Worm (Caenorhabditis elegans) whole organism, L4 larva: Measurements from ENCODE around the gene sulp-5.

Experiments used
- D1046.2 ChIP-seq: fragments of 200-800 bp; sonication (Bioruptor generic); IDR thresholded peaks from 2 replicates; pipeline ENCODE4 v1.3.6; 2022; ENCODE audit warnings: missing genetic modification characterization, missing compliant biosample characterization
- F44E2.7 ChIP-seq: fragments of 200-800 bp; sonication (Bioruptor generic); IDR thresholded peaks from 2 replicates; pipeline ENCODE4 v2.1.2; 2022; ENCODE audit warnings: missing genetic modification characterization, missing compliant biosample characterization
- Y5F2A.4 ChIP-seq: fragments of 200-800 bp; sonication (Bioruptor generic); optimal IDR thresholded peaks from 2 replicates; lab custom pipeline; 2018; ENCODE audit warnings: mild to moderate bottlenecking, missing genetic modification characterization, missing compliant biosample characterization
- aha-1 ChIP-seq: fragments of 150-350 bp; peaks from one replicate; lab custom pipeline; 2014; ENCODE audit warnings: missing biosample characterization, missing genetic modification characterization
- ceh-20 ChIP-seq: fragments of 200-800 bp; sonication (Bioruptor generic); IDR thresholded peaks from 2 replicates; pipeline ENCODE4 v1.3.6; 2022; ENCODE audit warnings: missing genetic modification reagents, missing genetic modification characterization, missing compliant biosample characterization
- ceh-44 ChIP-seq: fragments of 200-800 bp; sonication (Bioruptor generic); IDR thresholded peaks from 2 replicates; pipeline ENCODE4 v1.3.6; 2022; ENCODE audit warnings: missing genetic modification reagents, missing genetic modification characterization, missing compliant biosample characterization
- ceh-62 ChIP-seq: sonication (generic microtip); optimal IDR thresholded peaks from 2 replicates; lab custom pipeline; 2017; ENCODE audit warnings: missing biosample characterization, missing genetic modification characterization
- cey-2 ChIP-seq: sonication (generic microtip); optimal IDR thresholded peaks from 3 replicates; lab custom pipeline; 2017; ENCODE audit warnings: missing genetic modification characterization, mild to moderate bottlenecking, missing compliant biosample characterization, antibody characterized with exemption, borderline replicate concordance; ENCODE audit not compliant: insufficient read depth
- ctbp-1 ChIP-seq: fragments of 200-800 bp; sonication (Bioruptor generic); IDR thresholded peaks from 2 replicates; pipeline ENCODE4 v1.3.6; 2022; ENCODE audit warnings: missing genetic modification reagents, missing genetic modification characterization, missing compliant biosample characterization
- daf-16 ChIP-seq, 3 experiments: sonication (generic microtip); optimal IDR thresholded peaks; 2 replicates each; lab custom pipeline; 2016 to 2017; ENCODE audit warnings: missing genetic modification characterization in 3 of 3, missing genetic modification reagents in 3 of 3, mild to moderate bottlenecking in 2 of 3, missing compliant biosample characterization in 2 of 3, missing biosample characterization in 1 of 3, moderate library complexity in 1 of 3
- dmd-6 ChIP-seq: fragments of 200-800 bp; sonication (Bioruptor generic); IDR thresholded peaks from 2 replicates; pipeline ENCODE4 v1.3.6; 2022; ENCODE audit warnings: missing genetic modification reagents, missing genetic modification characterization, missing compliant biosample characterization
- dmd-9 ChIP-seq: fragments of 200-800 bp; sonication (Bioruptor generic); IDR thresholded peaks from 2 replicates; pipeline ENCODE4 v1.3.6; 2022; ENCODE audit warnings: missing genetic modification reagents, missing genetic modification characterization, missing compliant biosample characterization
- dpl-1 ChIP-seq: fragments of 150-350 bp; optimal IDR thresholded peaks from 2 replicates; lab custom pipeline; 2014; ENCODE audit warnings: missing biosample characterization, missing genetic modification reagents, missing genetic modification characterization
- dve-1 ChIP-seq: sonication (generic microtip); optimal IDR thresholded peaks from 2 replicates; lab custom pipeline; 2017; ENCODE audit warnings: antibody characterized with exemption, mild to moderate bottlenecking, missing genetic modification characterization, missing compliant biosample characterization; ENCODE audit not compliant: insufficient read depth
- fos-1 ChIP-seq: fragments of 150-350 bp; optimal IDR thresholded peaks from 2 replicates; lab custom pipeline; 2014; ENCODE audit warnings: missing biosample characterization, missing genetic modification characterization
- gei-8 ChIP-seq: fragments of 200-800 bp; sonication (Bioruptor generic); optimal IDR thresholded peaks from 2 replicates; lab custom pipeline; 2018; ENCODE audit warnings: mild to moderate bottlenecking, missing genetic modification characterization, missing compliant biosample characterization
- hlh-11 ChIP-seq: fragments of 200-800 bp; sonication (Bioruptor generic); optimal IDR thresholded peaks from 2 replicates; lab custom pipeline; 2018; ENCODE audit warnings: mild to moderate bottlenecking, missing genetic modification characterization, missing compliant biosample characterization
- lim-7 ChIP-seq: fragments of 200-800 bp; sonication (Bioruptor generic); IDR thresholded peaks from 2 replicates; pipeline ENCODE4 v1.3.6; 2022; ENCODE audit warnings: missing genetic modification characterization, missing compliant biosample characterization
- lin-29 ChIP-seq: fragments of 200-800 bp; sonication (Bioruptor generic); IDR thresholded peaks from 2 replicates; pipeline ENCODE4 v1.3.6; 2022; ENCODE audit warnings: missing genetic modification reagents, missing genetic modification characterization, missing compliant biosample characterization
- lin-38 ChIP-seq: fragments of 200-800 bp; sonication (Bioruptor generic); IDR thresholded peaks from 2 replicates; pipeline ENCODE4 v1.3.6; 2022; ENCODE audit warnings: missing genetic modification reagents, missing genetic modification characterization, missing compliant biosample characterization
- lsy-2 ChIP-seq, 2 experiments: fragments of 150-350 bp in 1 of 2; sonication (generic microtip) in 1 of 2; optimal IDR thresholded peaks; 2 replicates each; lab custom pipeline; 2014 to 2017; ENCODE audit warnings: missing biosample characterization in 2 of 2, missing genetic modification characterization in 2 of 2
- mep-1 ChIP-seq: fragments of 150-350 bp; sonication (generic microtip); optimal IDR thresholded peaks from 3 replicates; lab custom pipeline; 2014; ENCODE audit warnings: missing biosample characterization, missing genetic modification characterization
- mes-2 ChIP-seq: sonication (generic microtip); optimal IDR thresholded peaks from 2 replicates; lab custom pipeline; 2016; ENCODE audit warnings: missing genotype, mild to moderate bottlenecking, missing genetic modification characterization, missing compliant biosample characterization; ENCODE audit not compliant: poor library complexity, severe bottlenecking
- mxl-3 ChIP-seq: fragments of 200-800 bp; sonication (Bioruptor generic); optimal IDR thresholded peaks from 2 replicates; lab custom pipeline; 2018; ENCODE audit warnings: mild to moderate bottlenecking, missing genetic modification characterization, missing compliant biosample characterization
- nhr-10 ChIP-seq: fragments of 150-350 bp; optimal IDR thresholded peaks from 2 replicates; lab custom pipeline; 2014; ENCODE audit warnings: missing biosample characterization, missing genetic modification characterization
- nhr-25 ChIP-seq: sonication (generic microtip); optimal IDR thresholded peaks from 2 replicates; lab custom pipeline; 2017; ENCODE audit warnings: missing genetic modification characterization, mild to moderate bottlenecking, missing compliant biosample characterization, antibody characterized with exemption, moderate library complexity, borderline replicate concordance; ENCODE audit not compliant: insufficient read depth
- nhr-28 ChIP-seq: fragments of 150-350 bp; optimal IDR thresholded peaks from 2 replicates; lab custom pipeline; 2014; ENCODE audit warnings: missing biosample characterization, missing genetic modification characterization
- nhr-41 ChIP-seq: fragments of 200-800 bp; sonication (Bioruptor generic); IDR thresholded peaks from 2 replicates; pipeline ENCODE4 v1.3.6; 2022; ENCODE audit warnings: missing genetic modification reagents, missing genetic modification characterization, missing compliant biosample characterization
- nhr-6 ChIP-seq: fragments of 150-350 bp; optimal IDR thresholded peaks from 2 replicates; lab custom pipeline; 2014; ENCODE audit warnings: missing biosample characterization, missing genetic modification characterization
- pha-4 ChIP-seq, 2 experiments: fragments of 150-350 bp in 1 of 2; fragments of 200-800 bp in 1 of 2; sonication (Bioruptor generic) in 1 of 2; IDR thresholded peaks in 1 of 2; optimal IDR thresholded peaks in 1 of 2; 2 replicates each; pipeline versions ENCODE4 v1.3.6 to Lab custom; 2014 to 2022; ENCODE audit warnings: missing genetic modification characterization in 2 of 2, missing genetic modification reagents in 2 of 2, missing biosample characterization in 1 of 2, missing compliant biosample characterization in 1 of 2
- rbr-2 ChIP-seq: sonication (generic microtip); optimal IDR thresholded peaks from 2 replicates; lab custom pipeline; 2016; ENCODE audit warnings: missing genotype, missing genetic modification characterization, missing compliant biosample characterization
- set-16 ChIP-seq: fragments of 200-800 bp; sonication (Bioruptor generic); IDR thresholded peaks from 2 replicates; pipeline ENCODE4 v1.3.6; 2022; ENCODE audit warnings: missing genetic modification reagents, missing genetic modification characterization, missing compliant biosample characterization
- spr-3 ChIP-seq: fragments of 200-800 bp; sonication (Bioruptor generic); optimal IDR thresholded peaks from 2 replicates; lab custom pipeline; 2018; ENCODE audit warnings: mild to moderate bottlenecking, missing genetic modification characterization, missing compliant biosample characterization
- tra-1 ChIP-seq: fragments of 200-800 bp; sonication (Bioruptor generic); IDR thresholded peaks from 2 replicates; pipeline ENCODE4 v1.3.6; 2022; ENCODE audit warnings: missing genetic modification reagents, missing genetic modification characterization, missing compliant biosample characterization
- unc-62 ChIP-seq, 3 experiments: fragments of 150-350 bp in 1 of 3; sonication (generic microtip); optimal IDR thresholded peaks in 2 of 3; peaks in 1 of 3; 1 replicate in 1 of 3; 2 replicates in 2 of 3; lab custom pipeline; 2014 to 2017; ENCODE audit warnings: missing biosample characterization in 3 of 3, missing genetic modification characterization in 3 of 3, missing genetic modification reagents in 3 of 3, missing genotype in 1 of 3
- zfp-3 ChIP-seq: fragments of 200-800 bp; sonication (Bioruptor generic); conservative IDR thresholded peaks from 2 replicates; pipeline ENCODE4 v1.3.6; 2022; ENCODE audit warnings: missing genetic modification reagents, missing genetic modification characterization, missing compliant biosample characterization
- zip-11 ChIP-seq: fragments of 200-800 bp; sonication (Bioruptor generic); IDR thresholded peaks from 2 replicates; pipeline ENCODE4 v1.3.6; 2022; ENCODE audit warnings: missing genetic modification characterization, missing compliant biosample characterization
- zip-2 ChIP-seq: fragments of 150-350 bp; optimal IDR thresholded peaks from 2 replicates; lab custom pipeline; 2014; ENCODE audit warnings: missing biosample characterization, missing genetic modification characterization

sulp-5 gene

DNA sequence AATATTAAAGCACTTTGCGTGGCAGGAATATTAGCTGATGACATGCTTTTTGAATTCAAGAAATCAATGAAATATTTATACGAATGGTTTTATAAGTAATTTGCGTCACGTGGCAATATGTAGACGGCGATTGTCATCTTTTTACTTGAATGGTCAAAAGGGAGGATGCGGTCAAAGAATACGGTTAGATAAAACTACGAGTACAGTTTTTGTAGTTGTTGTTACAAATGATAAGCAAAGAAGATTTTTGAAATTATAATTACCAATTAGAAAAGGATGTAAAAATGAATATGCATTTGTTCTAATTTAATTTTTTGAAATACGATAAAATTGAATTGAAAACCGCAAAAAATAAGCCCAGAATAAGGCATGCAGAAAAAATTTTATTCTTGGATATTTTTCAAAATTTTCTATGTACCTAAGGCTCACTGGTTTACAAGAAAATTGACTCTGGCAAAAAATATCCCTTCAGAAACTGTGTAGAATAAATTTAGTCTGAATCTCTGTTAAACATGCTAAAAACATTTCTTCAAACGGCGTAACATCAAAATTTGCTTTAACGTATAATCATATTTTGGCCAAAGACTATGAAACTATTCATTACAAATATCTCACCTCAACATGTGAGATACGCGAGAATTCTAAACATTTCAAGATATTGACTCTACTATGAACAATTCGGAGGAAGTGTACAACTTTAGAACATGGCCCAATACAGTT is 11.5 kb downstream of the sulp-5 start, which contains the start of the genes sodh-2 and srx-76:
sodh-2 (minus strand) TSS at position 101 of the 720 bp plus-strand sequence.
srx-76 (plus strand) TSS at position 670 of the 720 bp plus-strand sequence.
- TF ChIP-seq nhr-28 (tag; lab: Kevin White, UChicago) (peak; percentile 20), zfp-3 (GFP tag; lab: Robert Waterston, UW) (no peak), dve-1 (peak; percentile 39), spr-3 (GFP tag; lab: Kevin White, UChicago) (no peak), lsy-2 (tag; optimal IDR thresholded peaks at IDR 0.05; lab: Kevin White, UChicago) (no peak), unc-62 (GFP tag; optimal IDR thresholded peaks at IDR 0.05 in 1 of 2; lab: Kevin White, UChicago) (peak in 1 of 2 experiments; percentile 85), unc-62 (tag; optimal IDR thresholded peaks at IDR 0.05; lab: Kevin White, UChicago) (no peak)

DNA sequence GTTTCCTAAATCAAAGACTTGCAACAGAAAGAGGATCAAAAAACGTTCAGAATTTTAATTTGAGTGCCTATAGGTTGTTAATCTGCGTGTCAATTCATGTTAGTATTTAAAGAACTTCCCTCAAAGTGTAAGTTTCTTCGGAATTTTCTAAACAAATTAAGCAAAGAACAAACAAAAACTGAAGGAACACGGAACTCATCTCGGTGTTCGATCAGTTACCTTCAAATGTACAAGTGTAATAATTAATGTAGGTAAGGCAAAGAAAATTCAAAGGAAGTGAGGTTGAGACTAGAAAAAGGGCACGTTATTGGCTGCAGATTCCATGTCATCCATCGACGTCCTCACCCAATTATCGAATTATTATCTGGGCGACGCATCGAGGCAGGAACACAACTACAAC is 14.1 kb downstream of the sulp-5 start, which contains the start of gene K12G11.6:
K12G11.6 (plus strand) TSS at position 357 of the 400 bp plus-strand sequence.
- TF ChIP-seq Y5F2A.4 (no peak), aha-1 (tag; lab: Kevin White, UChicago) (no peak), unc-62 (GFP tag; optimal IDR thresholded peaks at IDR 0.05 in 1 of 2; lab: Kevin White, UChicago) (peak in 1 of 2 experiments; percentile 94), unc-62 (tag; optimal IDR thresholded peaks at IDR 0.05; lab: Kevin White, UChicago) (no peak)

DNA sequence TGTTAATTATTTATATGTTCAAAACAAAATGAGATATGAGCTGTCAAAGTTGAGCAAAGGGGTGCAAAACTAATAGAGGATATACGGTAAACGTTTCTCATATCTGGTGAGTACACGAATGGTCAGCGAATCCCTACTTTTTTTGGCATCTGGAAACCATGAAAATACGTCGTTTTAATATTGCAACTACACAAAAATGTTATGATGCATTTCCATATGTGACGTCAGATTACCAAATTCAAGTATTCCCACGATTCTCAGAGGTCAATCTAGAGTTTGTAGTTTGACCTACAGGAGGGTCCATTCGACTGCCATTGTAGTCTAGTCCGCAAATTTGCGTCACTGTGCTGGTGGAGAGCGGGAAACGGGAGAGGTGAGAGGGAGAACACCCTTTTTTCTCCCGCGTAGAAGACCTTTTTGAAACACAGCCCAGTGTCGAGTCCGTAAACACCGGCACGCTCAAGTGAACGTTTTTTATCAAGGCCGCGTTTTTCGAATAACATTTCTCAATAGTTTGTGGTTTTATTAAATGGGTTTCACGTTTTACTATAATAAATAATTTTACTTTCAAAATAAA is 16.6 kb downstream of the sulp-5 start:
- peak; percentile 68 for TF ChIP-seq mes-2 (tag; lab: Kevin White, UChicago)
- peak; percentile 45; the same call in 1 of the 2 replicates for TF ChIP-seq dmd-6 (GFP tag; lab: Robert Waterston, UW)
- TF ChIP-seq hlh-11 (tag; lab: Kevin White, UChicago): peak; percentile 72
- peak; percentile 59 for TF ChIP-seq mxl-3 (GFP tag; lab: Kevin White, UChicago)
- no peak for TF ChIP-seq ceh-20 (GFP tag; lab: Robert Waterston, UW)
- TF ChIP-seq dve-1: peak; percentile 54
- TF ChIP-seq lim-7 (GFP tag; lab: Robert Waterston, UW): no peak
- TF ChIP-seq gei-8 (GFP tag; lab: Kevin White, UChicago): no peak
- TF ChIP-seq mep-1 (tag; lab: Kevin White, UChicago): peak; percentile 71
- no peak for TF ChIP-seq zip-11 (GFP tag; lab: Robert Waterston, UW)
- TF ChIP-seq set-16 (GFP tag; lab: Robert Waterston, UW): no peak
- TF ChIP-seq dmd-9 (GFP tag; lab: Robert Waterston, UW): 0 out of 2 replicates have a peak, but pooled peaks have one; percentile 29
- no peak for TF ChIP-seq lin-38 (GFP tag; lab: Robert Waterston, UW)
- no peak for TF ChIP-seq nhr-10 (tag; lab: Kevin White, UChicago)
- TF ChIP-seq ceh-62: no peak
- no peak for TF ChIP-seq lin-29 (GFP tag; lab: Robert Waterston, UW)
- TF ChIP-seq daf-16 (GFP tag; optimal IDR thresholded peaks at IDR 0.05; lab: Kevin White, UChicago): no peak
- peak; percentile 74 for TF ChIP-seq daf-16 (tag; optimal IDR thresholded peaks at IDR 0.05; lab: Kevin White, UChicago)
- TF ChIP-seq nhr-28 (tag; lab: Kevin White, UChicago): peak; percentile 56
- peak; percentile 79 for TF ChIP-seq dpl-1 (GFP tag; lab: Kevin White, UChicago)
- no peak for TF ChIP-seq ceh-44
- no peak for TF ChIP-seq cey-2
- TF ChIP-seq rbr-2: peak; percentile 23
- TF ChIP-seq unc-62 (GFP tag; optimal IDR thresholded peaks at IDR 0.05 in 1 of 2; lab: Kevin White, UChicago): peak in 1 of 2 experiments; percentile 96
- TF ChIP-seq unc-62 (tag; optimal IDR thresholded peaks at IDR 0.05; lab: Kevin White, UChicago): no peak
- no peak for TF ChIP-seq nhr-41 (GFP tag; lab: Robert Waterston, UW)
- TF ChIP-seq zip-2 (tag; lab: Kevin White, UChicago): no peak
- peak in 1 of 2 experiments; percentile 47 for TF ChIP-seq lsy-2 (tag; optimal IDR thresholded peaks at IDR 0.05; lab: Kevin White, UChicago)
- TF ChIP-seq F44E2.7 (GFP tag; lab: Robert Waterston, UW): no peak
- TF ChIP-seq pha-4 (GFP tag; IDR thresholded peaks at IDR 0.05; lab: Robert Waterston, UW): no peak
- peak; percentile 53 for TF ChIP-seq pha-4 (tag; optimal IDR thresholded peaks at IDR 0.05; lab: Kevin White, UChicago)
- 0 out of 2 replicates have a peak, but pooled peaks have one; percentile 24 for TF ChIP-seq tra-1 (GFP tag; lab: Robert Waterston, UW)
- peak; percentile 34 for TF ChIP-seq nhr-6
- peak; percentile 26 for TF ChIP-seq nhr-25 (tag; lab: Kevin White, UChicago)
- peak; percentile 89 for TF ChIP-seq aha-1 (tag; lab: Kevin White, UChicago)
- TF ChIP-seq fos-1 (tag; lab: Kevin White, UChicago): no peak
- no peak for TF ChIP-seq ctbp-1 (GFP tag; lab: Robert Waterston, UW)
- TF ChIP-seq D1046.2 (GFP tag; lab: Robert Waterston, UW): no peak
